Worm (Caenorhabditis elegans) whole organism, midembryonic: ENCODE data around the gene T08A9.13.

Experiments used
- T22C8.4 ChIP-seq: fragments of 200-800 bp; sonication (Bioruptor generic); IDR thresholded peaks from 2 replicates; pipeline ENCODE4 v1.3.6; 2022; ENCODE audit warnings: missing genetic modification characterization, missing compliant biosample characterization
- cog-1 ChIP-seq: sonication (generic microtip); optimal IDR thresholded peaks from 2 replicates; lab custom pipeline; 2016; ENCODE audit warnings: missing genetic modification characterization, missing compliant biosample characterization
- flt-1 ChIP-seq: fragments of 200-800 bp; sonication (Bioruptor generic); IDR thresholded peaks from 2 replicates; pipeline ENCODE4 v1.3.6; 2022; ENCODE audit warnings: missing genetic modification characterization, missing compliant biosample characterization
- klf-2 ChIP-seq: fragments of 200-800 bp; sonication (Bioruptor generic); conservative IDR thresholded peaks from 2 replicates; pipeline ENCODE4 v1.3.6; 2022; ENCODE audit warnings: missing genetic modification reagents, missing genetic modification characterization, missing compliant biosample characterization
- med-1 ChIP-seq: sonication (generic microtip); optimal IDR thresholded peaks from 2 replicates; lab custom pipeline; 2017; ENCODE audit warnings: missing genetic modification characterization, mild to moderate bottlenecking, missing compliant biosample characterization, antibody characterized with exemption, missing genetic modification reagents; ENCODE audit not compliant: insufficient read depth
- ref-1 ChIP-seq: fragments of 200-800 bp; sonication (Bioruptor generic); conservative IDR thresholded peaks from 2 replicates; pipeline ENCODE4 v1.3.6; 2022; ENCODE audit warnings: missing genetic modification reagents, missing genetic modification characterization, missing compliant biosample characterization
- tab-1 ChIP-seq: fragments of 200-800 bp; sonication (Bioruptor generic); IDR thresholded peaks from 2 replicates; pipeline ENCODE4 v1.3.6; 2022; ENCODE audit warnings: missing genetic modification characterization, missing compliant biosample characterization
- ztf-23 ChIP-seq: fragments of 200-800 bp; sonication (Bioruptor generic); IDR thresholded peaks from 2 replicates; pipeline ENCODE4 v1.3.6; 2022; ENCODE audit warnings: missing genetic modification reagents, missing genetic modification characterization, missing compliant biosample characterization
- ztf-29 ChIP-seq: fragments of 200-800 bp; sonication (Bioruptor generic); IDR thresholded peaks from 2 replicates; pipeline ENCODE4 v1.3.6; 2022; ENCODE audit warnings: missing genetic modification reagents, missing genetic modification characterization, missing compliant biosample characterization

Gene T08A9.13

ce11 chrX:7296310-7296709, 25.9 kb downstream of the T08A9.13 start:
- no peak for TF ChIP-seq med-1
- no peak for TF ChIP-seq flt-1
- TF ChIP-seq T22C8.4 = no peak
- TF ChIP-seq ztf-23 = no peak
- TF ChIP-seq cog-1 (tag; lab: Kevin White, UChicago) = no peak
- TF ChIP-seq ztf-29 (GFP tag; lab: Robert Waterston, UW) = no peak
- TF ChIP-seq ref-1 = no peak
- TF ChIP-seq tab-1 = no peak

- TF ChIP-seq ref-1 = no peak
- no peak for TF ChIP-seq med-1
- TF ChIP-seq tab-1 = no peak
- TF ChIP-seq T22C8.4 = no peak
- no peak for TF ChIP-seq cog-1 (tag; lab: Kevin White, UChicago)
- no peak for TF ChIP-seq klf-2 (GFP tag; lab: Robert Waterston, UW)
- no peak for TF ChIP-seq flt-1
- TF ChIP-seq ztf-29 (GFP tag; lab: Robert Waterston, UW) = no peak
- no peak for TF ChIP-seq ztf-23
Observed at ce11 chrX:7291810-7292209, 30.4 kb downstream of the T08A9.13 start, which contains the start of gene lron-7. Gene lron-7, plus strand, starts transcription at chrX:7292132.

ce11 chrX:7290859-7291628, 31.2 kb downstream of the T08A9.13 start:
- TF ChIP-seq ref-1 = no peak
- TF ChIP-seq med-1 = no peak
- TF ChIP-seq tab-1 = no peak

- TF ChIP-seq med-1 (no peak), ztf-29 (GFP tag; lab: Robert Waterston, UW) (no peak), cog-1 (tag; lab: Kevin White, UChicago) (no peak), klf-2 (GFP tag; lab: Robert Waterston, UW) (no peak)
Observed at ce11 chrX:7289565-7289964, 32.7 kb downstream of the T08A9.13 start.

ce11 chrX:7284724-7285184, 37.5 kb downstream of the T08A9.13 start:
- TF ChIP-seq flt-1 (no peak), tab-1 (no peak), ref-1 (no peak), klf-2 (GFP tag; lab: Robert Waterston, UW) (no peak), ztf-29 (GFP tag; lab: Robert Waterston, UW) (no peak), T22C8.4 (no peak), cog-1 (tag; lab: Kevin White, UChicago) (no peak), ztf-23 (no peak)

ce11 chrX:7283136-7283535, 39.1 kb downstream of the T08A9.13 start:
- TF ChIP-seq med-1 = no peak
- TF ChIP-seq T22C8.4 = no peak
- no peak for TF ChIP-seq klf-2 (GFP tag; lab: Robert Waterston, UW)
- no peak for TF ChIP-seq ztf-23
- no peak for TF ChIP-seq cog-1 (tag; lab: Kevin White, UChicago)
- no peak for TF ChIP-seq ztf-29 (GFP tag; lab: Robert Waterston, UW)

- TF ChIP-seq klf-2 (GFP tag; lab: Robert Waterston, UW) (no peak), ztf-23 (no peak), med-1 (no peak), ref-1 (no peak)
Observed at ce11 chrX:7281347-7281746, 40.9 kb downstream of the T08A9.13 start.

ce11 chrX:7279671-7280389, 42.4 kb downstream of the T08A9.13 start, which contains the start of gene unc-10:
Gene unc-10, minus strand, starts transcription at chrX:7280322.
- TF ChIP-seq tab-1 (no peak), flt-1 (no peak), ztf-23 (no peak), cog-1 (tag; lab: Kevin White, UChicago) (no peak), ztf-29 (GFP tag; lab: Robert Waterston, UW) (no peak), T22C8.4 (no peak), ref-1 (no peak), klf-2 (GFP tag; lab: Robert Waterston, UW) (no peak), med-1 (no peak)

- no peak for TF ChIP-seq flt-1
- no peak for TF ChIP-seq cog-1 (tag; lab: Kevin White, UChicago)
- no peak for TF ChIP-seq ref-1
- TF ChIP-seq T22C8.4 = no peak
- TF ChIP-seq med-1 = no peak
- no peak for TF ChIP-seq klf-2 (GFP tag; lab: Robert Waterston, UW)
- TF ChIP-seq ztf-23 = no peak
- no peak for TF ChIP-seq tab-1
- no peak for TF ChIP-seq ztf-29 (GFP tag; lab: Robert Waterston, UW)
Observed at ce11 chrX:7278095-7278494, 44.1 kb downstream of the T08A9.13 start.

- no peak for TF ChIP-seq flt-1
- TF ChIP-seq med-1 = no peak
- TF ChIP-seq ztf-29 (GFP tag; lab: Robert Waterston, UW) = no peak
- no peak for TF ChIP-seq T22C8.4
- no peak for TF ChIP-seq cog-1 (tag; lab: Kevin White, UChicago)
- no peak for TF ChIP-seq klf-2 (GFP tag; lab: Robert Waterston, UW)
- no peak for TF ChIP-seq tab-1
- TF ChIP-seq ztf-23 = no peak
- no peak for TF ChIP-seq ref-1
Observed at ce11 chrX:7271968-7272367, 50.3 kb downstream of the T08A9.13 start, which contains the start of gene F46H5.11. Gene F46H5.11, minus strand, starts transcription at chrX:7272068.
